Worm (Caenorhabditis elegans) whole organism, L1 larva: ENCODE measurements around the gene dct-1.

Experiments used
- C16A3.4 ChIP-seq: fragments of 150-350 bp; optimal IDR thresholded peaks from 2 replicates; lab custom pipeline; 2014; ENCODE audit warnings: missing biosample characterization, missing genetic modification characterization
- dpl-1 ChIP-seq, 3 experiments: fragments of 150-350 bp in 2 of 3; sonication (generic microtip) in 1 of 3; optimal IDR thresholded peaks; 2 replicates each; lab custom pipeline; 2014 to 2017; ENCODE audit warnings: missing biosample characterization in 3 of 3, missing genetic modification characterization in 3 of 3, missing genetic modification reagents in 3 of 3
- nhr-77 ChIP-seq: fragments of 150-350 bp; optimal IDR thresholded peaks from 2 replicates; lab custom pipeline; 2014; ENCODE audit warnings: missing biosample characterization, missing genetic modification characterization
- sptf-1 ChIP-seq: fragments of 150-350 bp; optimal IDR thresholded peaks from 2 replicates; lab custom pipeline; 2014; ENCODE audit warnings: missing biosample characterization, missing genetic modification characterization
- tbx-2 ChIP-seq: sonication (generic microtip); optimal IDR thresholded peaks from 2 replicates; lab custom pipeline; 2016; ENCODE audit warnings: missing genetic modification characterization, missing compliant biosample characterization

DNA sequence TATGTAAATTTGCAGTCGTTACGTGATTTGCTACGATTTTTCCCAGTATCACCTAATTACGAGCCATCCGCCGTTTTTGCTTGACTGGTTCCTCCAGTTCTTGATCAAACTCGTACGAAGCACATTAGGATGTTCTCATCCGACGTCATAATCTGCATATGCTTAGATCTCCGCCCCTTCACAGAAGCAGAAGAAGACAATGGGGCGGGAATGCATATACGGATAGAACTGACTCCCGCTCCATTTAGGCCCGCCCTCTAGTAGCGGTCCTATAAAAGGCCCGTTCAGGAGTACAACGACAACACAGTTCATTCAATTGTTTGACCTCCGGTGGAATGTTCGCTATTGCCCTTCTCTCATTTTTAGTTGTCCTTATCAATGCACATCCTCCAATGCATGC, 29.0 kb upstream of the dct-1 start, which contains the start of gene zig-4:
- TF ChIP-seq tbx-2 = no peak
- no peak for TF ChIP-seq C16A3.4 (tag; lab: Kevin White, UChicago)
- no peak for TF ChIP-seq sptf-1 (tag; lab: Kevin White, UChicago)
- TF ChIP-seq dpl-1 (GFP tag; optimal IDR thresholded peaks at IDR 0.05; lab: Kevin White, UChicago) = no peak
- TF ChIP-seq nhr-77 (tag; lab: Kevin White, UChicago) = no peak
